Worm (Caenorhabditis elegans) whole organism, L3 larva: Measurements from ENCODE around the gene fic-1.
A peak's percentile ranks its signal among the peaks of the same experiment; 100 is the strongest.

Source experiments
- R02D3.7 ChIP-seq: fragments of 150-350 bp; optimal IDR thresholded peaks from 2 replicates; lab custom pipeline; 2014; ENCODE audit warnings: missing biosample characterization, missing genetic modification characterization
- ZK546.5 ChIP-seq: sonication (generic microtip); optimal IDR thresholded peaks from 2 replicates; lab custom pipeline; 2017; ENCODE audit warnings: missing biosample characterization, missing genetic modification characterization
- aly-2 ChIP-seq: fragments of 150-350 bp; optimal IDR thresholded peaks from 2 replicates; lab custom pipeline; 2014; ENCODE audit warnings: missing biosample characterization, missing genetic modification characterization
- ama-1 ChIP-seq: fragments of 150-350 bp; optimal IDR thresholded peaks from 2 replicates; lab custom pipeline; 2018
- ceh-16 ChIP-seq: sonication (generic microtip); optimal IDR thresholded peaks from 2 replicates; lab custom pipeline; 2017; ENCODE audit warnings: missing biosample characterization, missing genetic modification characterization
- ceh-28 ChIP-seq: fragments of 150-350 bp; optimal IDR thresholded peaks from 2 replicates; lab custom pipeline; 2014; ENCODE audit warnings: missing biosample characterization, missing genetic modification reagents, missing genetic modification characterization
- ceh-82 ChIP-seq: fragments of 150-350 bp; optimal IDR thresholded peaks from 2 replicates; lab custom pipeline; 2014; ENCODE audit warnings: missing biosample characterization, missing genetic modification characterization
- ceh-9 ChIP-seq: sonication (generic microtip); optimal IDR thresholded peaks from 2 replicates; lab custom pipeline; 2018; ENCODE audit warnings: missing biosample characterization, missing genetic modification characterization
- daf-12 ChIP-seq: fragments of 150-350 bp; optimal IDR thresholded peaks from 2 replicates; lab custom pipeline; 2014; ENCODE audit warnings: missing biosample characterization, missing genetic modification reagents, missing genetic modification characterization
- egl-27 ChIP-seq: sonication (generic microtip); optimal IDR thresholded peaks from 4 replicates; lab custom pipeline; 2017; ENCODE audit warnings: missing biosample characterization, missing genetic modification reagents, missing genetic modification characterization
- egl-5 ChIP-seq: fragments of 150-350 bp; optimal IDR thresholded peaks from 2 replicates; lab custom pipeline; 2017; ENCODE audit warnings: missing biosample characterization, missing genetic modification reagents, missing genetic modification characterization, inconsistent platforms
- elt-1 ChIP-seq: fragments of 150-350 bp; optimal IDR thresholded peaks from 2 replicates; lab custom pipeline; 2014; ENCODE audit warnings: missing biosample characterization, missing genetic modification characterization
- elt-2 ChIP-seq: sonication (generic microtip); optimal IDR thresholded peaks from 2 replicates; lab custom pipeline; 2016; ENCODE audit warnings: missing genetic modification reagents, mild to moderate bottlenecking, missing genetic modification characterization, missing compliant biosample characterization
- elt-3 ChIP-seq, 3 experiments: fragments of 150-350 bp in 1 of 3; sonication (generic microtip) in 2 of 3; optimal IDR thresholded peaks; 2 replicates in 2 of 3; 4 replicates in 1 of 3; lab custom pipeline; 2014 to 2017; ENCODE audit warnings: missing biosample characterization in 3 of 3, missing genetic modification characterization in 3 of 3
- eor-1 ChIP-seq, 2 experiments: fragments of 150-350 bp; optimal IDR thresholded peaks; 2 replicates each; lab custom pipeline; 2014 to 2018; ENCODE audit warnings: missing biosample characterization in 2 of 2, missing genetic modification characterization in 2 of 2
- fkh-10 ChIP-seq: sonication (generic microtip); optimal IDR thresholded peaks from 2 replicates; lab custom pipeline; 2017; ENCODE audit warnings: missing biosample characterization, missing genetic modification reagents, missing genetic modification characterization
- fkh-2 ChIP-seq: fragments of 150-350 bp; optimal IDR thresholded peaks from 2 replicates; lab custom pipeline; 2014; ENCODE audit warnings: missing biosample characterization, missing genetic modification reagents, missing genetic modification characterization
- fos-1 ChIP-seq: fragments of 150-350 bp; optimal IDR thresholded peaks from 2 replicates; lab custom pipeline; 2014; ENCODE audit warnings: missing biosample characterization, missing genetic modification characterization
- hmg-11 ChIP-seq: sonication (generic microtip); optimal IDR thresholded peaks from 2 replicates; lab custom pipeline; 2016; ENCODE audit warnings: missing genetic modification characterization, missing compliant biosample characterization
- jun-1 ChIP-seq: fragments of 150-350 bp; optimal IDR thresholded peaks from 2 replicates; lab custom pipeline; 2014; ENCODE audit warnings: missing biosample characterization, missing genetic modification reagents, missing genetic modification characterization
- lin-15B ChIP-seq: fragments of 150-350 bp; optimal IDR thresholded peaks from 2 replicates; lab custom pipeline; 2014; ENCODE audit warnings: missing biosample characterization, missing genetic modification characterization
- lin-39 ChIP-seq: fragments of 150-350 bp; optimal IDR thresholded peaks from 2 replicates; lab custom pipeline; 2018; ENCODE audit warnings: missing biosample characterization, missing genetic modification reagents, missing genetic modification characterization
- lsy-12 ChIP-seq: sonication (generic microtip); optimal IDR thresholded peaks from 2 replicates; lab custom pipeline; 2016; ENCODE audit warnings: mild to moderate bottlenecking, missing genetic modification characterization, missing compliant biosample characterization
- mdl-1 ChIP-seq: fragments of 150-350 bp; optimal IDR thresholded peaks from 2 replicates; lab custom pipeline; 2014; ENCODE audit warnings: missing biosample characterization, missing genetic modification characterization
- mml-1 ChIP-seq: fragments of 150-350 bp; sonication (generic microtip); optimal IDR thresholded peaks from 3 replicates; lab custom pipeline; 2014; ENCODE audit warnings: missing biosample characterization, missing genetic modification characterization
- nfya-1 ChIP-seq: sonication (generic microtip); optimal IDR thresholded peaks from 2 replicates; lab custom pipeline; 2017; ENCODE audit warnings: missing genetic modification characterization, mild to moderate bottlenecking, missing compliant biosample characterization, antibody characterized with exemption, moderate library complexity; ENCODE audit not compliant: insufficient read depth
- nhr-11 ChIP-seq: fragments of 150-350 bp; optimal IDR thresholded peaks from 2 replicates; lab custom pipeline; 2014; ENCODE audit warnings: missing biosample characterization, missing genetic modification characterization
- nhr-12 ChIP-seq: fragments of 150-350 bp; optimal IDR thresholded peaks from 2 replicates; lab custom pipeline; 2014; ENCODE audit warnings: missing biosample characterization, missing genetic modification characterization
- nhr-23 ChIP-seq: fragments of 150-350 bp; optimal IDR thresholded peaks from 2 replicates; lab custom pipeline; 2014; ENCODE audit warnings: missing biosample characterization, missing genetic modification reagents, missing genetic modification characterization
- nhr-237 ChIP-seq: fragments of 150-350 bp; optimal IDR thresholded peaks from 2 replicates; lab custom pipeline; 2014; ENCODE audit warnings: missing biosample characterization, missing genetic modification characterization
- nhr-25 ChIP-seq: sonication (generic microtip); optimal IDR thresholded peaks from 2 replicates; lab custom pipeline; 2017; ENCODE audit warnings: missing biosample characterization, missing genetic modification characterization
- nhr-28 ChIP-seq: fragments of 150-350 bp; optimal IDR thresholded peaks from 2 replicates; lab custom pipeline; 2014; ENCODE audit warnings: missing biosample characterization, missing genetic modification characterization
- nhr-43 ChIP-seq: sonication (generic microtip); optimal IDR thresholded peaks from 2 replicates; lab custom pipeline; 2016; ENCODE audit warnings: mild to moderate bottlenecking, missing genetic modification characterization, missing compliant biosample characterization; ENCODE audit not compliant: poor library complexity, severe bottlenecking
- nhr-67 ChIP-seq: fragments of 150-350 bp; optimal IDR thresholded peaks from 2 replicates; lab custom pipeline; 2014; ENCODE audit warnings: missing biosample characterization, missing genetic modification characterization
- nhr-76 ChIP-seq: fragments of 150-350 bp; sonication (generic microtip); optimal IDR thresholded peaks from 5 replicates; lab custom pipeline; 2014; ENCODE audit warnings: missing biosample characterization, missing genetic modification characterization
- nhr-77 ChIP-seq: fragments of 150-350 bp; optimal IDR thresholded peaks from 2 replicates; lab custom pipeline; 2014; ENCODE audit warnings: missing biosample characterization, missing genetic modification characterization
- pha-4 ChIP-seq: fragments of 150-350 bp; optimal IDR thresholded peaks from 2 replicates; lab custom pipeline; 2014; ENCODE audit warnings: missing biosample characterization, missing genetic modification reagents, missing genetic modification characterization
- pqm-1 ChIP-seq: fragments of 150-350 bp; optimal IDR thresholded peaks from 2 replicates; lab custom pipeline; 2017; ENCODE audit warnings: missing biosample characterization, missing genetic modification characterization, inconsistent platforms
- sea-2 ChIP-seq: fragments of 150-350 bp; sonication (generic microtip); optimal IDR thresholded peaks from 4 replicates; lab custom pipeline; 2014; ENCODE audit warnings: missing biosample characterization, missing genetic modification reagents, missing genetic modification characterization
- skn-1 ChIP-seq: fragments of 150-350 bp; optimal IDR thresholded peaks from 2 replicates; lab custom pipeline; 2014; ENCODE audit warnings: missing biosample characterization, missing genetic modification characterization
- snpc-4 ChIP-seq: fragments of 150-350 bp; optimal IDR thresholded peaks from 2 replicates; lab custom pipeline; 2014; ENCODE audit warnings: missing biosample characterization, missing genetic modification characterization
- tbx-2 ChIP-seq: sonication (generic microtip); optimal IDR thresholded peaks from 2 replicates; lab custom pipeline; 2016; ENCODE audit warnings: mild to moderate bottlenecking, missing genetic modification characterization, missing compliant biosample characterization
- unc-39 ChIP-seq: sonication (generic microtip); optimal IDR thresholded peaks from 4 replicates; lab custom pipeline; 2017; ENCODE audit warnings: missing biosample characterization, missing genetic modification characterization
- unc-62 ChIP-seq: fragments of 150-350 bp; sonication (generic microtip); optimal IDR thresholded peaks from 4 replicates; lab custom pipeline; 2014; ENCODE audit warnings: missing biosample characterization, missing genetic modification reagents, missing genetic modification characterization
- zag-1 ChIP-seq: fragments of 150-350 bp; optimal IDR thresholded peaks from 2 replicates; lab custom pipeline; 2014; ENCODE audit warnings: missing biosample characterization, missing genetic modification characterization
- ztf-11 ChIP-seq: fragments of 150-350 bp; optimal IDR thresholded peaks from 2 replicates; lab custom pipeline; 2014; ENCODE audit warnings: missing biosample characterization, missing genetic modification characterization
- ztf-4 ChIP-seq: fragments of 150-350 bp; optimal IDR thresholded peaks from 2 replicates; lab custom pipeline; 2014; ENCODE audit warnings: missing biosample characterization, missing genetic modification characterization

Gene fic-1

DNA sequence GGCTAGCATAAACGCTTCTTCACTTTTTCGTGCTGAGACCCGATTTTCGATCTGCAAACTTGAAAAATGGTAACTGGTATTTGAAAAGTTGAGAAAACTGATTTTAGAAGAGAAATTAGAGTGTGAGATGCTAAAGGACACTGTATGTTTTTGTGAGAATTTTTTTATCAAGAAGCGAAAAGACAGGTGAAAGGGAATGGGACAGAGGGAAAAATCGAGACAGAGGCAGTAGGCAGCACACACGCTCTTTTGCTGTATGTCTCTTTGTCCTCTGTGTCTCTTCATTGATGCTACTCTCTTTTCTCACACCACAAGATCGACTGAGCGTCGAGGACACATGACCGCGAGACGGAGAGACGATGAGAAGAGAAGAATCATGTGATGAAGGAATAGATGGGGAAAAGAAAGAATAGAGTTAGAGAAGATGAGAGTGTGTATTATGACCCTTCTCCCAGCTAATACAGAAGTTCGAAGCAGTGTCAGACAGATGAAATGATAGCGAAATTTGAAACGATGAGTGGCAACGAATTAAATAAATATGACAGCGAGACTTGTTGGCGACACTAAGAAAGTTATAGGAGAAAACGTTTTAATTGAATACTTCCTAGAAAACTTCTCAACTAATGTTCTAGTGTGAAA lies 1.3 kb upstream of the fic-1 start, which contains the start of gene lgg-2:
TSS of gene lgg-2 (minus strand) at position 51 of the 639 bp plus-strand sequence.
- TF ChIP-seq nhr-28 (tag; lab: Kevin White, UChicago) (no peak), egl-5 (tag; lab: Kevin White, UChicago) (peak; percentile 74), nfya-1 (tag; lab: Kevin White, UChicago) (peak; percentile 92), nhr-25 (peak; percentile 98), snpc-4 (peak; percentile 78), lin-15B (peak; percentile 82), mdl-1 (tag; lab: Kevin White, UChicago) (peak; percentile 90), ZK546.5 (tag; lab: Kevin White, UChicago) (no peak), tbx-2 (tag; lab: Kevin White, UChicago) (peak; percentile 88), fos-1 (tag; lab: Kevin White, UChicago) (peak; percentile 79), nhr-23 (peak; percentile 99), ztf-4 (tag; lab: Kevin White, UChicago) (peak; percentile 93), lin-39 (tag; lab: Kevin White, UChicago) (peak; percentile 67), ama-1 (lab: Kevin White, UChicago) (peak; percentile 73), elt-3 (tag; optimal IDR thresholded peaks at IDR 0.05; lab: Kevin White, UChicago) (peak in 2 of 3 experiments; percentile 33 to 49), zag-1 (tag; lab: Kevin White, UChicago) (no peak), elt-1 (tag; lab: Kevin White, UChicago) (peak; percentile 88), fkh-2 (tag; lab: Kevin White, UChicago) (no peak), fkh-10 (GFP tag; lab: Kevin White, UChicago) (peak; percentile 44), hmg-11 (tag; lab: Kevin White, UChicago) (peak; percentile 78), elt-2 (tag; lab: Kevin White, UChicago) (peak; percentile 92), nhr-76 (tag; lab: Kevin White, UChicago) (no peak), ceh-9 (no peak), unc-39 (tag; lab: Kevin White, UChicago) (no peak), unc-62 (GFP tag; lab: Kevin White, UChicago) (peak; percentile 94), pqm-1 (tag; lab: Kevin White, UChicago) (peak; percentile 93), ceh-28 (tag; lab: Kevin White, UChicago) (peak; percentile 93), mml-1 (tag; lab: Kevin White, UChicago) (peak; percentile 30), ztf-11 (tag; lab: Kevin White, UChicago) (no peak), ceh-82 (tag; lab: Kevin White, UChicago) (peak; percentile 63), pha-4 (tag; lab: Kevin White, UChicago) (peak; percentile 95), nhr-77 (tag; lab: Kevin White, UChicago) (no peak), skn-1 (tag; lab: Kevin White, UChicago) (peak; percentile 30), nhr-11 (tag; lab: Kevin White, UChicago) (peak; percentile 90), egl-27 (peak; percentile 87), nhr-12 (tag; lab: Kevin White, UChicago) (no peak), jun-1 (tag; lab: Kevin White, UChicago) (peak; percentile 95), nhr-43 (peak; percentile 95), R02D3.7 (tag; lab: Kevin White, UChicago) (peak; percentile 75), nhr-67 (tag; lab: Kevin White, UChicago) (no peak), sea-2 (GFP tag; lab: Kevin White, UChicago) (no peak), nhr-237 (tag; lab: Kevin White, UChicago) (no peak), lsy-12 (peak; percentile 94), ceh-16 (tag; lab: Kevin White, UChicago) (no peak), daf-12 (tag; lab: Kevin White, UChicago) (no peak), eor-1 (tag; optimal IDR thresholded peaks at IDR 0.05; lab: Kevin White, UChicago) (peak in 1 of 2 experiments; percentile 63), aly-2 (tag; lab: Kevin White, UChicago) (no peak)
